Fruit fly (Drosophila melanogaster) whole organism, embryonic: ENCODE results near the gene CG15155.
A peak's percentile ranks its signal among the peaks of the same experiment; 100 is the strongest.

Experiments used
- Atf6 ChIP-seq: fragments of 200-800 bp; sonication (Bioruptor generic); IDR thresholded peaks from 2 replicates; pipeline ENCODE4 v1.3.6; 2022; ENCODE audit warnings: missing biosample characterization, missing genetic modification characterization
- Bdp1 ChIP-seq: fragments of 200-800 bp; sonication (Bioruptor generic); optimal IDR thresholded peaks from 3 replicates; lab custom pipeline; 2016; ENCODE audit warnings: missing biosample characterization, missing genetic modification characterization
- CG10274 ChIP-seq: fragments of 200-800 bp; sonication (Bioruptor generic); optimal IDR thresholded peaks from 3 replicates; lab custom pipeline; 2017; ENCODE audit warnings: missing biosample characterization, mild to moderate bottlenecking, missing genetic modification characterization
- CG10366 ChIP-seq: fragments of 200-800 bp; sonication (Bioruptor generic); IDR thresholded peaks from 2 replicates; pipeline ENCODE4 v1.3.6; 2022; ENCODE audit warnings: missing biosample characterization, missing genetic modification characterization
- CG10979 ChIP-seq: fragments of 200-800 bp; sonication (Bioruptor generic); optimal IDR thresholded peaks from 2 replicates; lab custom pipeline; 2018; ENCODE audit warnings: missing biosample characterization, mild to moderate bottlenecking, missing genetic modification characterization, moderate library complexity
- CG11723 ChIP-seq: fragments of 200-800 bp; sonication (Bioruptor generic); optimal IDR thresholded peaks from 2 replicates; lab custom pipeline; 2017; ENCODE audit warnings: missing biosample characterization, mild to moderate bottlenecking, missing genetic modification characterization
- CG12071 ChIP-seq: fragments of 200-800 bp; sonication (Bioruptor generic); optimal IDR thresholded peaks from 3 replicates; lab custom pipeline; 2018; ENCODE audit warnings: missing biosample characterization, mild to moderate bottlenecking, missing genetic modification characterization
- CG12942 ChIP-seq: fragments of 200-800 bp; sonication (Bioruptor generic); optimal IDR thresholded peaks from 3 replicates; lab custom pipeline; 2016; ENCODE audit warnings: missing biosample characterization, missing genetic modification characterization
- CG14441 ChIP-seq: fragments of 200-800 bp; sonication (Bioruptor generic); IDR thresholded peaks from 2 replicates; pipeline ENCODE4 v1.3.6; 2022; ENCODE audit warnings: missing biosample characterization, missing genetic modification characterization
- CG14710 ChIP-seq: fragments of 200-800 bp; sonication (Bioruptor generic); optimal IDR thresholded peaks from 3 replicates; lab custom pipeline; 2019; ENCODE audit warnings: missing biosample characterization, mild to moderate bottlenecking, missing genetic modification characterization, moderate library complexity
- CG15269 ChIP-seq: fragments of 200-800 bp; sonication (Bioruptor generic); optimal IDR thresholded peaks from 2 replicates; lab custom pipeline; 2018; ENCODE audit warnings: missing biosample characterization, mild to moderate bottlenecking, missing genetic modification characterization, moderate library complexity
- CG17359 ChIP-seq: fragments of 200-800 bp; sonication (Bioruptor generic); optimal IDR thresholded peaks from 3 replicates; lab custom pipeline; 2018; ENCODE audit warnings: missing biosample characterization, mild to moderate bottlenecking, missing genetic modification characterization, moderate library complexity
- CG18476 ChIP-seq: fragments of 200-800 bp; sonication (Bioruptor generic); optimal IDR thresholded peaks from 2 replicates; lab custom pipeline; 2016; ENCODE audit warnings: missing biosample characterization, mild to moderate bottlenecking, missing genetic modification characterization
- CG31441 ChIP-seq: fragments of 200-800 bp; sonication (Bioruptor generic); IDR thresholded peaks from 2 replicates; pipeline ENCODE4 v1.3.6; 2022; ENCODE audit warnings: missing biosample characterization, missing genetic modification characterization
- CG6654 ChIP-seq: fragments of 200-800 bp; sonication (Bioruptor generic); optimal IDR thresholded peaks from 2 replicates; lab custom pipeline; 2017; ENCODE audit warnings: missing biosample characterization, mild to moderate bottlenecking, missing genetic modification characterization
- CG7987 ChIP-seq: fragments of 200-800 bp; sonication (Bioruptor generic); optimal IDR thresholded peaks from 2 replicates; lab custom pipeline; 2018; ENCODE audit warnings: missing biosample characterization, mild to moderate bottlenecking, missing genetic modification characterization, moderate library complexity
- D19B ChIP-seq: fragments of 200-800 bp; sonication (Bioruptor generic); optimal IDR thresholded peaks from 2 replicates; lab custom pipeline; 2017; ENCODE audit warnings: missing biosample characterization, mild to moderate bottlenecking, missing genetic modification characterization
- Dek ChIP-seq: fragments of 200-800 bp; sonication (Bioruptor generic); optimal IDR thresholded peaks from 3 replicates; lab custom pipeline; 2019; ENCODE audit warnings: missing biosample characterization, mild to moderate bottlenecking, missing genetic modification characterization, moderate library complexity
- Ets97D ChIP-seq: fragments of 200-800 bp; sonication (Bioruptor generic); optimal IDR thresholded peaks from 3 replicates; lab custom pipeline; 2016; ENCODE audit warnings: missing biosample characterization, missing genetic modification characterization
- HLH3B ChIP-seq: fragments of 200-800 bp; sonication (Bioruptor generic); IDR thresholded peaks from 2 replicates; pipeline ENCODE4 v1.3.6; 2022; ENCODE audit warnings: missing biosample characterization, missing genetic modification characterization
- MESR4 ChIP-seq: fragments of 200-800 bp; sonication (Bioruptor generic); optimal IDR thresholded peaks from 2 replicates; lab custom pipeline; 2018; ENCODE audit warnings: missing biosample characterization, mild to moderate bottlenecking, missing genetic modification characterization, moderate library complexity
- Mrtf ChIP-seq: fragments of 200-800 bp; sonication (Bioruptor generic); IDR thresholded peaks from 3 replicates; pipeline ENCODE4 v1.3.6; 2022; ENCODE audit warnings: missing biosample characterization, missing genetic modification characterization
- Poxn ChIP-seq: fragments of 200-800 bp; sonication (Bioruptor generic); IDR thresholded peaks from 2 replicates; pipeline ENCODE4 v1.3.6; 2022; ENCODE audit warnings: missing biosample characterization, missing genetic modification characterization
- Sry-δ ChIP-seq: fragments of 200-800 bp; sonication (Bioruptor generic); optimal IDR thresholded peaks from 2 replicates; lab custom pipeline; 2016; ENCODE audit warnings: missing biosample characterization, missing genetic modification characterization
- Trl ChIP-seq, 3 experiments: fragments of >200 bp in 2 of 3; fragments of 200-800 bp in 1 of 3; sonication (Bioruptor generic) in 1 of 3; optimal IDR thresholded peaks; 2 replicates in 1 of 3; 3 replicates in 2 of 3; lab custom pipeline; 2016 to 2017; ENCODE audit warnings: missing biosample characterization in 1 of 3, missing genetic modification characterization in 1 of 3
- Vsx1 ChIP-seq: fragments of 200-800 bp; sonication (Bioruptor generic); optimal IDR thresholded peaks from 2 replicates; lab custom pipeline; 2017; ENCODE audit warnings: missing biosample characterization, mild to moderate bottlenecking, missing genetic modification characterization, missing genetic modification reagents
- Xbp1 ChIP-seq: fragments of 200-800 bp; sonication (Bioruptor generic); optimal IDR thresholded peaks from 3 replicates; lab custom pipeline; 2016; ENCODE audit warnings: missing biosample characterization, mild to moderate bottlenecking, missing genetic modification characterization
- bbx ChIP-seq: fragments of 200-800 bp; sonication (Bioruptor generic); IDR thresholded peaks from 2 replicates; pipeline ENCODE4 v1.3.6; 2022; ENCODE audit warnings: missing biosample characterization, missing genetic modification characterization; ENCODE audit not compliant: partially characterized antibody
- chif ChIP-seq, 2 experiments: fragments of 200-800 bp; sonication (Bioruptor generic); optimal IDR thresholded peaks; 3 replicates each; lab custom pipeline; 2016; ENCODE audit warnings: missing biosample characterization in 2 of 2, missing genetic modification characterization in 2 of 2
- chinmo ChIP-seq: fragments of 200-800 bp; sonication (Bioruptor generic); IDR thresholded peaks from 4 replicates; pipeline ENCODE4 v1.3.6; 2022; ENCODE audit warnings: missing biosample characterization, missing genetic modification characterization; ENCODE audit not compliant: partially characterized antibody
- fd3F ChIP-seq: fragments of 200-800 bp; sonication (Bioruptor generic); optimal IDR thresholded peaks from 2 replicates; lab custom pipeline; 2018; ENCODE audit warnings: missing biosample characterization, mild to moderate bottlenecking, missing genetic modification characterization, moderate library complexity
- gce ChIP-seq: fragments of 200-800 bp; sonication (Bioruptor generic); IDR thresholded peaks from 3 replicates; pipeline ENCODE4 v1.3.6; 2022; ENCODE audit warnings: missing biosample characterization, missing genetic modification characterization
- gcm2 ChIP-seq: fragments of 200-800 bp; sonication (Bioruptor generic); optimal IDR thresholded peaks from 2 replicates; lab custom pipeline; 2016; ENCODE audit warnings: missing biosample characterization, missing genetic modification characterization
- gt ChIP-seq: fragments of 200-800 bp; sonication (Bioruptor generic); IDR thresholded peaks from 2 replicates; pipeline ENCODE4 v1.3.6; 2022; ENCODE audit warnings: missing biosample characterization, missing genetic modification characterization
- inv ChIP-seq: fragments of 200-800 bp; sonication (Bioruptor generic); IDR thresholded peaks from 2 replicates; pipeline ENCODE4 v1.3.6; 2022; ENCODE audit warnings: missing biosample characterization, missing genetic modification characterization; ENCODE audit not compliant: partially characterized antibody
- ken ChIP-seq: fragments of 200-800 bp; sonication (Bioruptor generic); IDR thresholded peaks from 3 replicates; pipeline ENCODE4 v1.3.6; 2022; ENCODE audit warnings: missing biosample characterization, missing genetic modification characterization
- kni ChIP-seq: fragments of 200-800 bp; sonication (Bioruptor generic); optimal IDR thresholded peaks from 3 replicates; lab custom pipeline; 2017; ENCODE audit warnings: mild to moderate bottlenecking, missing biosample characterization, missing genetic modification reagents, missing genetic modification characterization
- nom ChIP-seq: fragments of 200-800 bp; sonication (Bioruptor generic); optimal IDR thresholded peaks from 2 replicates; lab custom pipeline; 2017; ENCODE audit warnings: missing biosample characterization, missing genetic modification characterization, mild to moderate bottlenecking, moderate library complexity, missing genetic modification reagents
- odd ChIP-seq: fragments of 200-800 bp; sonication (Bioruptor generic); optimal IDR thresholded peaks from 2 replicates; lab custom pipeline; 2017; ENCODE audit warnings: missing biosample characterization, mild to moderate bottlenecking, missing genetic modification characterization
- onecut ChIP-seq: fragments of 200-800 bp; sonication (Bioruptor generic); IDR thresholded peaks from 2 replicates; pipeline ENCODE4 v1.3.6; 2022; ENCODE audit warnings: missing biosample characterization, missing genetic modification characterization
- pho ChIP-seq: fragments of 200-800 bp; sonication (Bioruptor generic); optimal IDR thresholded peaks from 2 replicates; lab custom pipeline; 2016; ENCODE audit warnings: missing biosample characterization, missing genetic modification characterization
- ranshi ChIP-seq: fragments of 200-800 bp; sonication (Bioruptor generic); IDR thresholded peaks from 2 replicates; pipeline ENCODE4 v1.3.6; 2022; ENCODE audit warnings: missing biosample characterization, missing genetic modification characterization
- run ChIP-seq: fragments of 200-800 bp; sonication (Bioruptor generic); optimal IDR thresholded peaks from 3 replicates; lab custom pipeline; 2018; ENCODE audit warnings: missing biosample characterization, mild to moderate bottlenecking, missing genetic modification characterization
- schlank ChIP-seq: fragments of 200-800 bp; sonication (Bioruptor generic); optimal IDR thresholded peaks from 2 replicates; lab custom pipeline; 2018; ENCODE audit warnings: missing biosample characterization, mild to moderate bottlenecking, missing genetic modification characterization
- so ChIP-seq: fragments of 200-800 bp; sonication (Bioruptor generic); IDR thresholded peaks from 3 replicates; pipeline ENCODE4 v1.3.6; 2022; ENCODE audit warnings: missing biosample characterization, missing genetic modification characterization
- tap ChIP-seq: fragments of 200-800 bp; optimal IDR thresholded peaks from 3 replicates; lab custom pipeline; 2019; ENCODE audit warnings: missing biosample characterization, mild to moderate bottlenecking, missing genetic modification characterization, moderate library complexity
- vfl ChIP-seq: fragments of 200-800 bp; sonication (Bioruptor generic); optimal IDR thresholded peaks from 2 replicates; lab custom pipeline; 2016; ENCODE audit warnings: missing biosample characterization, missing genetic modification characterization
- yki ChIP-seq: fragments of >200 bp; optimal IDR thresholded peaks from 3 replicates; lab custom pipeline; 2018

The CG15155 gene

DNA sequence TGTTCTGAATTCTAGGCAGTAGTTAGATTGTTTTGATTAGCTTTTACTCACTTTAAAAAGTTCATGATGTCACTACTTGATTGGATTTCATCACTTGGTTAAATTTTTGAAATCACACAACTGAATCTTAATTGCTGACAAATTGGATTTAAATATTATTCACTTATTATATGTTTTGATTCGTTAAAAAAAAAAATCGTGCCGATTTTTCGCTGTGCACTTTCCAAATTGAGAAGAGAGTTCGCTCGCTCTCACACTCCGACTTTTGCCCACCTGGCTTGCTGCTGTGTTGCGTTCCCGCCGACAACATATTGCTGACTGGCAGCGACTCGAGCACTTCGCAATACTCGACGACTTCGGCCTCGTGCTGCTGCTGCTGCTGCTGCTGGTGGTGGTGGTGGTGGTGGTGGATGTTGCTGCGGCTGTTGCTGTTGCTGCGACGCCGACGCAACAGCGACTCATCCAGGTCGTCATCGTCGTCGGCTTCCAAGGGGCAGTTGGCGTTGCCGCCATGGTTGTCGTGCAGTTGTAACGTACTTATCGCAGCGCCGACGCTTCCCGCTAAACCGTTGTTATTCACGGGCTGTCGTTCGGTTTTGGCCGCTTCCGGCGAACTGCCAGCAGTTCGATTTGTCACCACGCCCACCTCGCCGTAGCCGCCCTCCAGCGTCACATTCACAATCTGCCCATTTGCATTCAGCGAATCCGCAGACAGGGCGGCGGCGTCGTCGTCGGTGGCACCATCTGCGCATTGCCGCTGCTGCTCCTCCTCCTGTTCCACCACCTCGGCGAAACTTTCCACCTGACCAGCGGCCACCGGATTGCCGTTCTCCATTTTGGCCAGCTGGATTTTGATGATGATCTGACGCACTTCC is 12.9 kb upstream of the CG15155 start (continued):
- peak; percentile 47; the same call in 1 of the 2 replicates for TF ChIP-seq bbx (GFP tag; lab: Robert Waterston, UW)
- TF ChIP-seq kni (GFP tag; lab: Kevin White, UChicago) = peak; percentile 20
- no peak for TF ChIP-seq yki (lab: Kevin White, UChicago)
- TF ChIP-seq CG14710 (tag; lab: Kevin White, UChicago) = peak; percentile 54
- TF ChIP-seq inv (GFP tag; lab: Robert Waterston, UW) = no peak
- TF ChIP-seq gcm2 = peak; percentile 42
- peak; percentile 61; the same call in 1 of the 3 replicates for TF ChIP-seq Mrtf (GFP tag; lab: Robert Waterston, UW)
- peak; percentile 19 to 27 for TF ChIP-seq Trl (optimal IDR thresholded peaks at IDR 0.05; lab: Kevin White, UChicago)
- peak; percentile 16 for TF ChIP-seq Trl (GFP tag; optimal IDR thresholded peaks at IDR 0.05; lab: Kevin White, UChicago)
- peak; percentile 49 for TF ChIP-seq HLH3B (GFP tag; lab: Robert Waterston, UW)
- TF ChIP-seq Dek (tag; lab: Kevin White, UChicago) = peak; percentile 52
- TF ChIP-seq CG10366 (GFP tag; lab: Robert Waterston, UW) = peak; percentile 42
- TF ChIP-seq onecut (GFP tag; lab: Robert Waterston, UW) = peak; percentile 28; the same call in 1 of the 2 replicates
- TF ChIP-seq CG31441 (GFP tag; lab: Robert Waterston, UW) = peak; percentile 82
- peak; percentile 64 for TF ChIP-seq so (GFP tag; lab: Robert Waterston, UW)
- peak; percentile 37 for TF ChIP-seq CG18476
- TF ChIP-seq chif (GFP tag; optimal IDR thresholded peaks at IDR 0.05; lab: Kevin White, UChicago) = peak; percentile 39 to 64
- TF ChIP-seq CG17359 (tag; lab: Kevin White, UChicago) = peak; percentile 75
- peak; percentile 12 for TF ChIP-seq MESR4
- TF ChIP-seq D19B = peak; percentile 38
- peak; percentile 71 for TF ChIP-seq nom (GFP tag; lab: Kevin White, UChicago)
- TF ChIP-seq Bdp1 (GFP tag; lab: Kevin White, UChicago) = peak; percentile 36
- TF ChIP-seq vfl (GFP tag; lab: Kevin White, UChicago) = peak; percentile 48
- peak; percentile 43 for TF ChIP-seq CG6654 (GFP tag; lab: Kevin White, UChicago)
- peak; percentile 53 for TF ChIP-seq run (tag; lab: Kevin White, UChicago)
- peak; percentile 69; the same call in 2 of the 3 replicates for TF ChIP-seq gce (GFP tag; lab: Robert Waterston, UW)
- TF ChIP-seq CG14441 (GFP tag; lab: Robert Waterston, UW) = peak; percentile 51
- peak; percentile 70; the same call in 2 of the 3 replicates for TF ChIP-seq ken
- TF ChIP-seq Atf6 (GFP tag; lab: Robert Waterston, UW) = peak; percentile 57
- TF ChIP-seq fd3F (GFP tag; lab: Kevin White, UChicago) = peak; percentile 17
- TF ChIP-seq Xbp1 (GFP tag; lab: Kevin White, UChicago) = peak; percentile 68
- peak; percentile 52 for TF ChIP-seq pho (GFP tag; lab: Kevin White, UChicago)
- TF ChIP-seq Sry-δ (GFP tag; lab: Kevin White, UChicago) = peak; percentile 18
- TF ChIP-seq tap (tag; lab: Kevin White, UChicago) = peak; percentile 46
- TF ChIP-seq chinmo (GFP tag; lab: Robert Waterston, UW) = peak; percentile 78; the same call in 2 of the 4 replicates
- no peak for TF ChIP-seq ranshi (GFP tag; lab: Robert Waterston, UW)
- peak; percentile 44 for TF ChIP-seq CG12942
- TF ChIP-seq gt (GFP tag; lab: Robert Waterston, UW) = no peak
- peak; percentile 46 for TF ChIP-seq CG11723 (GFP tag; lab: Kevin White, UChicago)
- no peak for TF ChIP-seq Poxn (GFP tag; lab: Robert Waterston, UW)
- peak; percentile 29 for TF ChIP-seq Vsx1 (GFP tag; lab: Kevin White, UChicago)
- TF ChIP-seq CG10274 (GFP tag; lab: Kevin White, UChicago) = no peak
- TF ChIP-seq schlank (tag; lab: Kevin White, UChicago) = peak; percentile 25
- peak; percentile 66 for TF ChIP-seq CG10979 (tag; lab: Kevin White, UChicago)
- TF ChIP-seq odd (GFP tag; lab: Kevin White, UChicago) = peak; percentile 49
- peak; percentile 33 for TF ChIP-seq CG7987 (GFP tag; lab: Kevin White, UChicago)
- TF ChIP-seq CG15269 (tag; lab: Kevin White, UChicago) = peak; percentile 60
- TF ChIP-seq Ets97D (GFP tag; lab: Kevin White, UChicago) = peak; percentile 10
- peak; percentile 56 for TF ChIP-seq CG12071 (GFP tag; lab: Kevin White, UChicago)
